Worm (Caenorhabditis elegans): ENCODE measurements around the gene R09D1.12.

R09D1.12 gene

ce11 chrII:9403087-9403486 is 49.0 kb downstream of the R09D1.12 start, which contains the start of gene Y51B9A.6:
Gene Y51B9A.6, minus strand, starts transcription at chrII:9403187.
- TF ChIP-seq eor-1 (tag; optimal IDR thresholded peaks at IDR 0.05) (no peak), elt-1 (tag; optimal IDR thresholded peaks at IDR 0.05) (no peak), fos-1 (tag; optimal IDR thresholded peaks at IDR 0.05) (no peak), fkh-2 (tag; optimal IDR thresholded peaks at IDR 0.05) (no peak), ceh-16 (tag; optimal IDR thresholded peaks at IDR 0.05) (no peak), nhr-76 (tag; optimal IDR thresholded peaks at IDR 0.05) (no peak), nhr-67 (tag; optimal IDR thresholded peaks at IDR 0.05) (no peak), skn-1 (tag; optimal IDR thresholded peaks at IDR 0.05) (no peak), lsy-12 (tag; optimal IDR thresholded peaks at IDR 0.05) (no peak), ztf-4 (tag; optimal IDR thresholded peaks at IDR 0.05) (no peak), R02D3.7 (tag; optimal IDR thresholded peaks at IDR 0.05) (no peak), ceh-82 (tag; optimal IDR thresholded peaks at IDR 0.05) (no peak), mdl-1 (tag; optimal IDR thresholded peaks at IDR 0.05) (no peak), pqm-1 (tag; optimal IDR thresholded peaks at IDR 0.05) (no peak), ZK546.5 (tag; optimal IDR thresholded peaks at IDR 0.05) (no peak), mml-1 (tag; optimal IDR thresholded peaks at IDR 0.05) (no peak), tbx-2 (tag; optimal IDR thresholded peaks at IDR 0.05) (no peak), jun-1 (tag; optimal IDR thresholded peaks at IDR 0.05) (no peak)
